Fruit fly (Drosophila melanogaster): ENCODE results near the gene CG5151.

CG5151 gene

DNA sequence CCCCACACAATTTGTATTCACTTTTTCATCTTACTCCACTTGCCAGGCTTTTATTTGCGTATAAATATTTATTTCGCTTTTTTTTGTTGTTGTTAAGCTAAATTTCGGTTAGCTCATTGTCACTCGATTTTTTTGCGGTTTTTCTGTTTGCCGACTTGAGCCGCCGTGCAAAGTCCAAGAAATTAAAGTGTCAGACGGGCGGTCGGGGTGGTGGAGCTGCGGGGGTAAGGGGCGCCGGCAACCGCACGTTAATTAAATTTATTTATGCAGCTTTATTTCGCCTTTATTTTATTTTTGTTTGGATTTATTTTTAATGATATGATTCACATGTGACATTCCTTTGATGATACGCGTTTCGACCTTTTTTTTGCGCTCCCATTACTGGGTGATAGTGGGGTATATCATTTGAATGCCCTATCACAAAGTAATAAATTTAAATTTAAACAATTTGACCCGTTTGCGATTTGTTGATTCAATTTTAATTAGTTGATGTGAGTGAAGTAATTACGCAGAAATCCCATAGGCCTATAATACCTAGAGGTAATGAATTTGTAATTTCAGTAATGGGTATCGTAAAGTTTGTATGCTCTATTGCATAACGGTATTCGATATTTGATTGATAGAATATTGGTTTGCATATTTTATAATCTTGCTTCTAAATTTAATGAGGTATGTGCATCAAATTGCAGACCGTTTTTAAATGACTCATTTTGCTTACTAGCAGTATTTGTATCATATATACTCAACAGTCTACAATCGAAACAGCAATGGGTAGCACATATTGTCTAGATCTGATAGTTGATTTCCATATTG is 1.1 kb upstream of the CG5151 start (continued):
- TF ChIP-seq CG12299 (tag; optimal IDR thresholded peaks at IDR 0.05) (no peak), CG11085 (GFP tag; IDR thresholded peaks at IDR 0.05) (no peak), CG15073 (GFP tag; optimal IDR thresholded peaks at IDR 0.05) (no peak), Spps (tag; optimal IDR thresholded peaks at IDR 0.05) (no peak), sqz (GFP tag; optimal IDR thresholded peaks at IDR 0.05) (no peak), CG32532 (GFP tag; IDR thresholded peaks at IDR 0.05) (peak; percentile 77), shn (GFP tag; optimal IDR thresholded peaks at IDR 0.05) (peak; percentile 27), hbn (GFP tag; IDR thresholded peaks at IDR 0.05; ENCODE audit: partially characterized antibody) (no peak), jigr1 (GFP tag; IDR thresholded peaks at IDR 0.05) (no peak), CG32772 (GFP tag; IDR thresholded peaks at IDR 0.05) (no peak; the same call in 1 of the 2 replicates), Atf6 (GFP tag; IDR thresholded peaks at IDR 0.05) (no peak; the same call in 1 of the 2 replicates), CG15601 (tag; optimal IDR thresholded peaks at IDR 0.05) (no peak), CG5953 (GFP tag; IDR thresholded peaks at IDR 0.05) (no peak), Usf (GFP tag; optimal IDR thresholded peaks at IDR 0.05) (peak; percentile 65), CG2712 (tag; optimal IDR thresholded peaks at IDR 0.05) (peak; percentile 22), chinmo (GFP tag; IDR thresholded peaks at IDR 0.05; ENCODE audit: partially characterized antibody) (peak; percentile 71; the same call in 2 of the 4 replicates), Oli (tag; optimal IDR thresholded peaks at IDR 0.05) (peak; percentile 48), Tbp (GFP tag; optimal IDR thresholded peaks at IDR 0.05) (no peak), CG9876 (GFP tag; optimal IDR thresholded peaks at IDR 0.05) (no peak), CG31388 (GFP tag; optimal IDR thresholded peaks at IDR 0.05) (no peak), CG17912 (GFP tag; optimal IDR thresholded peaks at IDR 0.05) (no peak), kni (GFP tag; optimal IDR thresholded peaks at IDR 0.05) (no peak), Nf-YA (GFP tag; IDR thresholded peaks at IDR 0.05) (no peak), CG8290 (GFP tag; optimal IDR thresholded peaks at IDR 0.05) (no peak), CG8290 (tag; optimal IDR thresholded peaks at IDR 0.05) (no peak), CG5245 (GFP tag; optimal IDR thresholded peaks at IDR 0.05) (no peak), CG11247 (GFP tag; IDR thresholded peaks at IDR 0.05) (peak; percentile 45; the same call in 1 of the 2 replicates), NFAT (GFP tag; IDR thresholded peaks at IDR 0.05) (no peak; the same call in 1 of the 2 replicates), CG2678 (tag; optimal IDR thresholded peaks at IDR 0.05) (peak; percentile 72), bbx (GFP tag; IDR thresholded peaks at IDR 0.05; ENCODE audit: partially characterized antibody) (no peak), HmgD (GFP tag; optimal IDR thresholded peaks at IDR 0.05) (no peak), CG13624 (GFP tag; optimal IDR thresholded peaks at IDR 0.05) (peak; percentile 60), CG1647 (GFP tag; optimal IDR thresholded peaks at IDR 0.05) (no peak), Max (GFP tag; optimal IDR thresholded peaks at IDR 0.05) (peak; percentile 0), aop (GFP tag; IDR thresholded peaks at IDR 0.05) (no peak), MBD-R2 (GFP tag; IDR thresholded peaks at IDR 0.05) (no peak), D19B (GFP tag; optimal IDR thresholded peaks at IDR 0.05) (peak; percentile 90), CG30020 (tag; optimal IDR thresholded peaks at IDR 0.05) (no peak), jumu (GFP tag; optimal IDR thresholded peaks at IDR 0.05) (peak; percentile 5), CG15696 (tag; optimal IDR thresholded peaks at IDR 0.05) (no peak), repo (GFP tag; optimal IDR thresholded peaks at IDR 0.05) (no peak), mld (GFP tag; IDR thresholded peaks at IDR 0.05; ENCODE audit: partially characterized antibody) (no peak), amos (GFP tag; IDR thresholded peaks at IDR 0.05; ENCODE audit: partially characterized antibody) (no peak), luna (GFP tag; optimal IDR thresholded peaks at IDR 0.05) (no peak), dmrt99B (tag; optimal IDR thresholded peaks at IDR 0.05) (peak; percentile 52), sr (GFP tag; IDR thresholded peaks at IDR 0.05) (no peak), dm (GFP tag; optimal IDR thresholded peaks at IDR 0.05) (no peak), nmo (GFP tag; optimal IDR thresholded peaks at IDR 0.05) (peak; percentile 26), CG10147 (GFP tag; optimal IDR thresholded peaks at IDR 0.05) (peak; percentile 68), Ssrp (tag; optimal IDR thresholded peaks at IDR 0.05) (no peak)
